Fruit fly (Drosophila melanogaster) whole organism: Measurements from ENCODE around the gene nyo.

Experiments
- CG8478 ChIP-seq: fragments of >200 bp; optimal IDR thresholded peaks from 2 replicates; lab custom pipeline; 2018; ENCODE audit warnings: inconsistent platforms
- Dll ChIP-seq: fragments of >200 bp; optimal IDR thresholded peaks from 2 replicates; lab custom pipeline; 2017
- EcR ChIP-seq, 2 experiments: fragments of >200 bp; optimal IDR thresholded peaks; 2 replicates each; lab custom pipeline; 2017; ENCODE audit warnings: missing biosample characterization in 2 of 2, missing genetic modification characterization in 2 of 2, missing genetic modification reagents in 2 of 2
- pan ChIP-seq: fragments of >200 bp; optimal IDR thresholded peaks from 2 replicates; lab custom pipeline; 2017
- psq ChIP-seq: fragments of >200 bp; optimal IDR thresholded peaks from 2 replicates; lab custom pipeline; 2017
- usp ChIP-seq: fragments of >200 bp; optimal IDR thresholded peaks from 2 replicates; lab custom pipeline; 2017; ENCODE audit warnings: missing biosample characterization, missing genetic modification characterization, mixed read lengths

nyo gene

DNA sequence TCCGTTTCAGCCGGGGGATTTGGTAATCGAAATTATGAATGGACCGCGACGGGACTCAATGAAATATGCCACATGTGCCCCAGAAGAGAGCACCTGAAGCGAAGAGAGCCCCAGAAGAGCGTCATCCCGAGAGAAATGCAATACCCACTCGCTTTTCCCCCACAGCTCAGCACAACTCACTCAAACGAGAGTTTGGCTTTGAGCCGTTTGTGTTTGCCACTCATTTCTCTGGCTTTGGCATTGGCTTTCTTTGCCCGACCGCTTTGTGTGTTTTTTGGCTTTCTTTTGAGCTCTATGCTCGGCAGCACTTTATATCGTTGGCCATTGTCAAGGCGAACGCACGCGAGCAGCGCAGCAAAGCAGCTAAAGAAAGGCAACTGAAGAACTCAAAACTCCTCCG, at the start of gene nyo:
nyo (plus strand) TSS at position 312 of the 400 bp plus-strand sequence.
- TF ChIP-seq psq (lab: Kevin White, UChicago) (no peak), EcR (GFP tag; optimal IDR thresholded peaks at IDR 0.05; lab: Kevin White, UChicago) (no peak), Dll (lab: Kevin White, UChicago) (no peak), CG8478 (lab: Kevin White, UChicago) (no peak), usp (GFP tag; lab: Kevin White, UChicago) (no peak), pan (lab: Kevin White, UChicago) (no peak)

DNA sequence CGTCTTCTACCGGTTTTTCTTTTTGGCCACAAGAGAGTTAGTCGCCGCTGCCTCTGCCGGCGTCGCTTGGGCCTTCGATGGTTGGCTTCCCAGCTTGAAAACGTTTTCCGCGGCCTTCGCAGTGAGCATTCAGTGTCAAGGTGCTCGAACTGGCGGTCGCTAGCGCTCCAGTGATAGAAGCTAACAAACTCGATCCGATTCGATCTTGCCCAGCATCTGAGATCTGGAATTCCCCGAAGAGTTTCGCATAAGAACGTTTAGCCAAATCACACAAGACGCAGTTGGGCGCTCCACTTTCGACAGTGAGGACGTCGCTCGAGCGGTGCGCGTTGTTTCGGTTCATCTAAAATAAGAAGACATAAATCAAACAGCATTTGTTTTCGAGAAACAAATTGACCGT, 43.7 kb upstream of the nyo start, which contains the start of gene mey:
mey (plus strand) TSS at position 122 of the 400 bp plus-strand sequence.
- TF ChIP-seq EcR (GFP tag; optimal IDR thresholded peaks at IDR 0.05; lab: Kevin White, UChicago) (no peak), CG8478 (lab: Kevin White, UChicago) (no peak), psq (lab: Kevin White, UChicago) (no peak), usp (GFP tag; lab: Kevin White, UChicago) (no peak), Dll (lab: Kevin White, UChicago) (no peak), pan (lab: Kevin White, UChicago) (no peak)

DNA sequence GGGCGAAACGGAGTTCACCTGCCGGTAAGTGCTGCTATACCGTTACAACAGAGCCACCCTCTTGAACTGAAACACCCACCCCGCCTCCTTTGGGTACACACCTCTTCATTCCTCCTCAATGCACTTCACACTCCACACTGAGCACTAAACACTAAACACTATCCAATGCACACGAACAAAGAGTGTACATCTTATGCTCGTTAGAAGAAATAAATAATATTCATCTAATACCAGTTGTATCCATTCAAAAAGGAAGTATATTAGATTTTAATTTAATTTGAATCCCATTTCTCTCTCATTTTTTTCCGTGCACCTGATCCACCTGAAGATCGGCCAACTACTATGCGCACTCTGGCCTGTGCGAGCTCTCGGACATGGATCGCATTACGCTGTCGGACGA, 39.2 kb upstream of the nyo start:
- TF ChIP-seq CG8478 (lab: Kevin White, UChicago), result no peak
- TF ChIP-seq Dll (lab: Kevin White, UChicago), result no peak
- no peak for TF ChIP-seq pan (lab: Kevin White, UChicago)
- no peak for TF ChIP-seq usp (GFP tag; lab: Kevin White, UChicago)
- no peak for TF ChIP-seq EcR (GFP tag; optimal IDR thresholded peaks at IDR 0.05; lab: Kevin White, UChicago)
- no peak for TF ChIP-seq psq (lab: Kevin White, UChicago)

DNA sequence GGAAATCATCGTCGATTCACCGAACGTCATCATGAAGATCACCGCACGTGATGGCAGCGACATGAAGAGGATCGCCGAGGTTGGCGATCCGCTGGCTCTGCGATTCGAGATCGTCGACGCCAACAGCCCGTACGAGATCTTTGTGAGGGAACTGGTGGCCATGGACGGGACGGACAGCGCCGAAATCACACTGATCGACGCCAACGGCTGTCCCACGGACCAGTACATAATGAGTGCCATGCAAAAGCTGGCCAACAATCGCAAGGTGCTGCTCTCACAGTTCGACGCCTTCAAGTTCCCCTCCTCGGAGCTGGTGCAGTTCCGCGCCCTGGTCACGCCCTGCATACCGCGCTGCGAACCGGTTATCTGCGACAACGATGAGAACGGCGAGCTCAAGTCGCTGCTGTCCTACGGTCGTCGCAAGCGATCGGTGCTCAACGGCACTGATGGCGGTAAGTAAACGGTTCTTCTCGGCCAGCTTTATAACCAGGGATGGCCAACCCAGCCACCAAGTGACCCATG, 38.0 kb upstream of the nyo start:
- no peak for TF ChIP-seq usp (GFP tag; lab: Kevin White, UChicago)
- no peak for TF ChIP-seq EcR (GFP tag; optimal IDR thresholded peaks at IDR 0.05; lab: Kevin White, UChicago)
- no peak for TF ChIP-seq CG8478 (lab: Kevin White, UChicago)
- TF ChIP-seq psq (lab: Kevin White, UChicago), result no peak
- TF ChIP-seq Dll (lab: Kevin White, UChicago), result no peak
- TF ChIP-seq pan (lab: Kevin White, UChicago), result no peak

DNA sequence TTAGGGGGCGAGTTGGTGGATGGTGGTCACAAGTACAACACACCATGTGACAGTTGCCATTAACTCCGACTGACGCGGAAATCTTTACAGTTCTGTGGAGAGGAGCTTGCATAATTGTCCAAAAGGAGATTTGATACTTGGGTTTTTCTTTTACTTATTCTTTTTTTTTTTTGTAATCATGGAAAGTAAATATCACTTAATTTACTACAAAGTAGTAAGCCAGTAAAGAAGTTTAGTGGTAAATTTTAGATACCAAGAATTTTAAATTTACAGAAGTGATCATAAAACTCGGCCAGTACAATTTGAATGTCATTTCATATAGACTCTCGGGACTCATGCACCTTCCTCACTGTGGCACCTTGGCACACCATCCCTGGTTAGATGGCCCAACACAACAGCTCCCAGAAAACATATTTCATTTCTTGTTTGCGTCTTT, 37.6 kb upstream of the nyo start:
- TF ChIP-seq CG8478 (lab: Kevin White, UChicago), result no peak
- no peak for TF ChIP-seq psq (lab: Kevin White, UChicago)
- TF ChIP-seq usp (GFP tag; lab: Kevin White, UChicago), result no peak
- TF ChIP-seq pan (lab: Kevin White, UChicago), result no peak
- TF ChIP-seq Dll (lab: Kevin White, UChicago), result no peak
- no peak for TF ChIP-seq EcR (GFP tag; optimal IDR thresholded peaks at IDR 0.05; lab: Kevin White, UChicago)

DNA sequence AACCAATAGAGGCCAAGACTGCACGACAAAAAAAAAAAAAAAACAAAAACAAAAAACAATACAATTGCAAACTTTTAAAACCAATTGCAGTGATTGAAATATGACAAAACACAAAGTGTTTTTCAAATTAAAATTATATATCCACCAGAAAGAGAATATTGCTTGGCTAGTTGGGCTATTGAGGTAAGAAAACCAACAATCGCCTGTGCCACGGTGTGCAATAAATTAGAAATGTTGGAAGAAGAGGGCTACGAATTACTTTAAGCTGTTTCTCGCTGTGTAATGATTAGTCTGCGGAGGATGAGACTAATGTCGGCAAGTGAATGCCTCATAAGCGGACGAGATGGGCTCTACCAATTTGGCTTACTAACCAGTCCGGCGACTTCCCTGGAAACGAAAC, 30.8 kb upstream of the nyo start:
- TF ChIP-seq pan (lab: Kevin White, UChicago) (no peak), EcR (GFP tag; optimal IDR thresholded peaks at IDR 0.05; lab: Kevin White, UChicago) (no peak), psq (lab: Kevin White, UChicago) (no peak)

DNA sequence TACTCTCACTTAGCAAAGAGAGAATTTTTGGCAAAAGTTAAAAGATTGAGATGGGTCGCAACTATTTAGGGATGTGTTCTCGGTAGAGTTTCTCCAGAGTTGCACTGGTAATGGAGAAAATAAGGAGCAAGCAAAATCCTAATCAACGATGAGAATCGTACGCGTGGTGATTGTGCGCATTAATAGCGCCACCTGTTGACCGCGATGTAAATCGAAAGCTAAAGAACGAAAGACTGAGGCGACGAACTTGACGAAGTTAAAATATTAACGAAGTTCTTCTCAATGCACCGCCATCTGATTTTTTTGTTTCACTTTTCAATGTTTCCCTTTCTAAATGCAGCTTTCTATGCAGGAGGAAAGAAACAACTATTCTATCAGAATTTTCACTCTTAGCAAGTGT, 28.2 kb upstream of the nyo start:
- TF ChIP-seq psq (lab: Kevin White, UChicago) (no peak), CG8478 (lab: Kevin White, UChicago) (no peak), usp (GFP tag; lab: Kevin White, UChicago) (no peak), pan (lab: Kevin White, UChicago) (no peak), Dll (lab: Kevin White, UChicago) (no peak), EcR (GFP tag; optimal IDR thresholded peaks at IDR 0.05; lab: Kevin White, UChicago) (no peak)

DNA sequence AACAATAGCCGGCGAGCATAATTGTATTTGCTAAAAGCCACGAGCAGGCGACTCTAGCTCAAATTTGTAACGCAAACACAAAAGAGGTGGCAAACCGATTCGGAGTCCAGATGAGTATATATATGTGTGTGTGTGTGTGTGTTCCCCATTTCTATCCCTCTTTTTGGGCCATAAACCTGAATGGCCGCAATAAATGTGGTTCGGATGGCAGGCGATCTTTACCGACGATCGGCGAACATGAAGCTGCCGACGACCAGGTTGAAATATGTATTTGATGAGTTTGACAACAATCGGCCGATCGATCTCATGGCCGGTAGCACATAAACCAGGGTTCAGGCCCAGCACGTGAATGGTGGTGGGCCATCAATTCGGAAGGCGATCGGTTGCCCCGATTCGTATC, 15.0 kb upstream of the nyo start:
- TF ChIP-seq psq (lab: Kevin White, UChicago), result no peak
- TF ChIP-seq pan (lab: Kevin White, UChicago), result no peak
- no peak for TF ChIP-seq CG8478 (lab: Kevin White, UChicago)
- no peak for TF ChIP-seq EcR (GFP tag; optimal IDR thresholded peaks at IDR 0.05; lab: Kevin White, UChicago)
- TF ChIP-seq Dll (lab: Kevin White, UChicago), result no peak
- TF ChIP-seq usp (GFP tag; lab: Kevin White, UChicago), result no peak

DNA sequence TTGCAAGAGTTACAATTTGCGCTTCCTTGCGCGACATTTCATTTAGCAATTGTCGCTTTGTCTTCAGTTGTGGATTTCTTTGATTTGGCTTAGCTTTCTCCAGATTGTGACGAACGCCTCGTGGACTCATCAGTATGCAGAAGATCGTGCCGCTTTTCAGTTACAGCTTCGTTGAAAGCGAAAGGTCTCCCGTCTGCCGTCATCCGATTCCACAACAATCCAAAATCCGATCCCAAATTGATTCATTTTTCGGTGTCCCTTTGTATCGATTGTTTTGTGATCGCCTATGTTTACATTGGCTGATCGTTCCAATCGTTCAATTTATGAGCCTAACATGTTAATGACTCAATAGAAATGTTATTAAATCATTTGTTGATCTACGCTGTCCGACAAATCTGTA, 917 bp upstream of the nyo start:
- TF ChIP-seq Dll (lab: Kevin White, UChicago), result no peak
- TF ChIP-seq pan (lab: Kevin White, UChicago), result no peak
- no peak for TF ChIP-seq usp (GFP tag; lab: Kevin White, UChicago)
- TF ChIP-seq psq (lab: Kevin White, UChicago), result no peak
- TF ChIP-seq EcR (GFP tag; optimal IDR thresholded peaks at IDR 0.05; lab: Kevin White, UChicago), result no peak
- TF ChIP-seq CG8478 (lab: Kevin White, UChicago), result no peak

DNA sequence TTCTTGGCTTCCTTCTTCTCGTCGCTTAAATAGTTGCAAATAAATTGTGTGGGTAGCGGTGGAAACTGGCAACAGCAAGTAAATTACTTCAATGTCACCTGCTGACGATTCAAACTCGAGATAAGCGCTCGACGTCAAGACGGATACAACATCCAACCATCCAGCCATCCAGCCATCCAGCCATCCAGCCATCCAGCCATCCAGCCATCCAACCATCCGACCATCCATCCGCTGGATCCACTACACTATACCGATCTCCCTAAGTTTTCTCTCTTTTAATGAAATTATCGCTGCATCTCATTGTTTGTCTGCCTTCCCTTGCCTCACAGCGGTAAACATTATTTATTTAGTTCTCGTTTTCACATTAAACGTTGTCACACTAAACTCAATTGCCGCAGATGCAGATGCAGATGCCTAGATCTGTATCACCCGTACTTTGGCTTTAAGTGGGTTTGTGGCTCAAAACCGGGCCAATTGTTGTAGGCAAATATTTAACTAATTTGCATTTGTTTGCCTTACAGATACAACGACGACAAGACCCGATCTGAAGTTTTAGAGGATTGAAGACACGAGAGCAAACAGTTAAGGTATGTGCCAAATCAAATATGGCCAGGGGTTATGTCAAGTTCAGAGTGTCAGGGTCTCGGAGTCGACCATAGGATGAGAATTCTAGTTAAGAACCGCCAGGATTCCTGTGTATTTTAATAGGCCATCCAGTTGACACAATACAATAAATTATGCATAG, 6.1 kb downstream of the nyo start:
- no peak for TF ChIP-seq Dll (lab: Kevin White, UChicago)
- TF ChIP-seq CG8478 (lab: Kevin White, UChicago), result no peak
- no peak for TF ChIP-seq EcR (GFP tag; optimal IDR thresholded peaks at IDR 0.05; lab: Kevin White, UChicago)
- TF ChIP-seq usp (GFP tag; lab: Kevin White, UChicago), result no peak
- no peak for TF ChIP-seq psq (lab: Kevin White, UChicago)
- TF ChIP-seq pan (lab: Kevin White, UChicago), result no peak

DNA sequence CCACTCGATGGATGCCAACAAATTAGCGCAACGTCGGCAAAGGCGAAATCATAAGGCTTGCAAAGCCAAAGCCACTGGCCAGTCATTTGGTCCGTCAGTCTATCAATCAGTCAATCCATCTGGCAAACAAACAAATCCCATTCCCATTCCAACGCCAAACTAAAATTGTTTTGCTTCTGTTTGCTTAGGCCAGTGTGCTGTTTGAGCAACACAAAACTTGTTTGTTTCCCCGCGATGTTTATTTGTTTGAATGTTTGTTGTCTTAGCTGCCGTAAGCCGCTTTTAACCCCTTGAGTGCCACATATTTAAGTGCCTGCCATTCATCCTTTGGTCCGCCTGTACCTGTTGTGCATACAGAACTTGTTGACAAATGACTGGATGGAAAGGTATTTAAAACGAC, 8.1 kb downstream of the nyo start:
- TF ChIP-seq psq (lab: Kevin White, UChicago), result no peak
- no peak for TF ChIP-seq usp (GFP tag; lab: Kevin White, UChicago)
- no peak for TF ChIP-seq pan (lab: Kevin White, UChicago)
